Worm (Caenorhabditis elegans) whole organism, L3 larva: ENCODE data around the gene R53.8.

ENCODE experiments used
- ceh-16 ChIP-seq: sonication (generic microtip); optimal IDR thresholded peaks from 2 replicates; lab custom pipeline; 2017; ENCODE audit warnings: missing biosample characterization, missing genetic modification characterization
- elt-3 ChIP-seq, 3 experiments: fragments of 150-350 bp in 1 of 3; sonication (generic microtip) in 2 of 3; optimal IDR thresholded peaks; 2 replicates in 2 of 3; 4 replicates in 1 of 3; lab custom pipeline; 2014 to 2017; ENCODE audit warnings: missing biosample characterization in 3 of 3, missing genetic modification characterization in 3 of 3
- mdl-1 ChIP-seq: fragments of 150-350 bp; optimal IDR thresholded peaks from 2 replicates; lab custom pipeline; 2014; ENCODE audit warnings: missing biosample characterization, missing genetic modification characterization
- nfya-1 ChIP-seq: sonication (generic microtip); optimal IDR thresholded peaks from 2 replicates; lab custom pipeline; 2017; ENCODE audit warnings: missing genetic modification characterization, mild to moderate bottlenecking, missing compliant biosample characterization, antibody characterized with exemption, moderate library complexity; ENCODE audit not compliant: insufficient read depth
- nhr-11 ChIP-seq: fragments of 150-350 bp; optimal IDR thresholded peaks from 2 replicates; lab custom pipeline; 2014; ENCODE audit warnings: missing biosample characterization, missing genetic modification characterization
- pha-4 ChIP-seq: fragments of 150-350 bp; optimal IDR thresholded peaks from 2 replicates; lab custom pipeline; 2014; ENCODE audit warnings: missing biosample characterization, missing genetic modification reagents, missing genetic modification characterization
- snpc-4 ChIP-seq: fragments of 150-350 bp; optimal IDR thresholded peaks from 2 replicates; lab custom pipeline; 2014; ENCODE audit warnings: missing biosample characterization, missing genetic modification characterization
- tbx-2 ChIP-seq: sonication (generic microtip); optimal IDR thresholded peaks from 2 replicates; lab custom pipeline; 2016; ENCODE audit warnings: mild to moderate bottlenecking, missing genetic modification characterization, missing compliant biosample characterization

ce11 chrII:9970438-9971092 is 5.9 kb upstream of the R53.8 start, which contains the start of gene R53.5:
- TF ChIP-seq nfya-1 (tag; lab: Kevin White, UChicago) (no peak), ceh-16 (no peak), mdl-1 (tag; lab: Kevin White, UChicago) (no peak), nhr-11 (tag; lab: Kevin White, UChicago) (no peak), snpc-4 (tag; lab: Kevin White, UChicago) (no peak), tbx-2 (no peak), elt-3 (tag; optimal IDR thresholded peaks at IDR 0.05; lab: Kevin White, UChicago) (no peak), pha-4 (tag; lab: Kevin White, UChicago) (peak; percentile 83)
